Fruit fly (Drosophila melanogaster): ENCODE results near the gene CG43394.

The CG43394 gene

dm6 chr2L:8190681-8191080 is 45.1 kb downstream of the CG43394 start, which contains the start of gene CG34134:
Gene CG34134 (minus strand): TSS chr2L:8190781.
- TF ChIP-seq brk (GFP tag; optimal IDR thresholded peaks at IDR 0.05) (no peak), Dfd (GFP tag; optimal IDR thresholded peaks at IDR 0.05) (no peak), Rel (GFP tag; optimal IDR thresholded peaks at IDR 0.05) (no peak), Rel (tag; optimal IDR thresholded peaks at IDR 0.05) (no peak), fru (GFP tag; optimal IDR thresholded peaks at IDR 0.05) (no peak), Hnf4 (GFP tag; optimal IDR thresholded peaks at IDR 0.05) (no peak), Abd-B (GFP tag; optimal IDR thresholded peaks at IDR 0.05) (no peak), usp (GFP tag; optimal IDR thresholded peaks at IDR 0.05) (no peak), dl (GFP tag; optimal IDR thresholded peaks at IDR 0.05; ENCODE audit: insufficient read depth in 1 of 2, partially characterized antibody in 2 of 2) (no peak), jim (GFP tag; optimal IDR thresholded peaks at IDR 0.05) (no peak), Myc (optimal IDR thresholded peaks at IDR 0.05) (no peak), dmrt93B (GFP tag; optimal IDR thresholded peaks at IDR 0.05) (no peak), h (GFP tag; optimal IDR thresholded peaks at IDR 0.05) (no peak)

dm6 chr2L:8195722-8196323 is 50.3 kb downstream of the CG43394 start:
- peak; percentile 15 for TF ChIP-seq br (GFP tag; optimal IDR thresholded peaks at IDR 0.05)
- no peak for TF ChIP-seq usp (GFP tag; optimal IDR thresholded peaks at IDR 0.05)

dm6 chr2L:8196757-8197530 is 51.4 kb downstream of the CG43394 start, which contains the start of the genes CG8475 and CG8460:
Gene CG8475 (minus strand): TSS chr2L:8196918.
Gene CG8460 (plus strand): TSS chr2L:8197193.
- TF ChIP-seq foxo (GFP tag; optimal IDR thresholded peaks at IDR 0.05) (no peak), Hr83 (GFP tag; optimal IDR thresholded peaks at IDR 0.05; ENCODE audit: poor library complexity, severe bottlenecking) (no peak), ey (GFP tag; optimal IDR thresholded peaks at IDR 0.05) (no peak), Vsx2 (GFP tag; optimal IDR thresholded peaks at IDR 0.05; ENCODE audit: partially characterized antibody) (no peak), sv (GFP tag; optimal IDR thresholded peaks at IDR 0.05) (no peak), CrebA (GFP tag; optimal IDR thresholded peaks at IDR 0.05; ENCODE audit: borderline replicate concordance) (no peak), Dfd (GFP tag; optimal IDR thresholded peaks at IDR 0.05) (no peak), CG9705 (GFP tag; optimal IDR thresholded peaks at IDR 0.05) (no peak), CG32264 (GFP tag; optimal IDR thresholded peaks at IDR 0.05) (no peak), rgr (GFP tag; optimal IDR thresholded peaks at IDR 0.05) (no peak), fru (GFP tag; optimal IDR thresholded peaks at IDR 0.05) (no peak), br (GFP tag; optimal IDR thresholded peaks at IDR 0.05) (no peak), usp (GFP tag; optimal IDR thresholded peaks at IDR 0.05) (no peak), OdsH (GFP tag; optimal IDR thresholded peaks at IDR 0.05) (no peak), N (GFP tag; optimal IDR thresholded peaks at IDR 0.05) (no peak), GATAd (GFP tag; optimal IDR thresholded peaks at IDR 0.05) (no peak), pan (optimal IDR thresholded peaks at IDR 0.05) (no peak)

dm6 chr2L:8198757-8199156 is 53.2 kb downstream of the CG43394 start, which contains the start of gene PGAP5:
Gene PGAP5 (plus strand): TSS chr2L:8198882.
- TF ChIP-seq dmrt93B (GFP tag; optimal IDR thresholded peaks at IDR 0.05) (no peak), Hr83 (GFP tag; optimal IDR thresholded peaks at IDR 0.05; ENCODE audit: poor library complexity, severe bottlenecking) (peak; percentile 10), brk (GFP tag; optimal IDR thresholded peaks at IDR 0.05) (no peak), Abd-B (GFP tag; optimal IDR thresholded peaks at IDR 0.05) (no peak), CrebA (GFP tag; optimal IDR thresholded peaks at IDR 0.05; ENCODE audit: borderline replicate concordance) (no peak), Rel (GFP tag; optimal IDR thresholded peaks at IDR 0.05) (no peak), Rel (tag; optimal IDR thresholded peaks at IDR 0.05) (no peak), dsf (GFP tag; optimal IDR thresholded peaks at IDR 0.05; ENCODE audit: borderline replicate concordance) (peak; percentile 13), CG32264 (GFP tag; optimal IDR thresholded peaks at IDR 0.05) (no peak), psq (GFP tag; optimal IDR thresholded peaks at IDR 0.05) (no peak), HLH106 (tag; optimal IDR thresholded peaks at IDR 0.05) (no peak), woc (GFP tag; optimal IDR thresholded peaks at IDR 0.05) (no peak), CG9705 (GFP tag; optimal IDR thresholded peaks at IDR 0.05) (no peak), GATAd (GFP tag; optimal IDR thresholded peaks at IDR 0.05) (no peak), Hnf4 (GFP tag; optimal IDR thresholded peaks at IDR 0.05) (peak; percentile 77), OdsH (GFP tag; optimal IDR thresholded peaks at IDR 0.05) (no peak), Hr78 (GFP tag; optimal IDR thresholded peaks at IDR 0.05) (no peak), tai (GFP tag; optimal IDR thresholded peaks at IDR 0.05) (no peak), ey (GFP tag; optimal IDR thresholded peaks at IDR 0.05) (no peak), N (GFP tag; optimal IDR thresholded peaks at IDR 0.05) (no peak), pan (optimal IDR thresholded peaks at IDR 0.05) (no peak), sage (GFP tag; optimal IDR thresholded peaks at IDR 0.05) (no peak), usp (GFP tag; optimal IDR thresholded peaks at IDR 0.05) (no peak), br (GFP tag; optimal IDR thresholded peaks at IDR 0.05) (peak; percentile 39), rgr (GFP tag; optimal IDR thresholded peaks at IDR 0.05) (no peak), dl (GFP tag; optimal IDR thresholded peaks at IDR 0.05; ENCODE audit: insufficient read depth in 1 of 2, partially characterized antibody in 2 of 2) (no peak), Jra (GFP tag; optimal IDR thresholded peaks at IDR 0.05) (peak; percentile 3), Mio (GFP tag; optimal IDR thresholded peaks at IDR 0.05) (no peak), h (GFP tag; optimal IDR thresholded peaks at IDR 0.05) (no peak), Sp1 (GFP tag; optimal IDR thresholded peaks at IDR 0.05) (no peak), fru (GFP tag; optimal IDR thresholded peaks at IDR 0.05) (no peak), Dif (GFP tag; optimal IDR thresholded peaks at IDR 0.05; ENCODE audit: partially characterized antibody) (no peak), Dfd (GFP tag; optimal IDR thresholded peaks at IDR 0.05) (no peak), sv (GFP tag; optimal IDR thresholded peaks at IDR 0.05) (peak; percentile 12), foxo (GFP tag; optimal IDR thresholded peaks at IDR 0.05) (no peak), Myc (optimal IDR thresholded peaks at IDR 0.05) (no peak), jim (GFP tag; optimal IDR thresholded peaks at IDR 0.05) (no peak)

All from whole organism, wandering third instar larva.